Worm (Caenorhabditis elegans) whole organism, late embryonic: ENCODE data around the gene wht-7.

Experiments used
- C08G9.2 ChIP-seq: sonication (generic microtip); optimal IDR thresholded peaks from 2 replicates; lab custom pipeline; 2016; ENCODE audit warnings: mild to moderate bottlenecking, missing genetic modification characterization, moderate library complexity, missing compliant biosample characterization
- C38D4.7 ChIP-seq: fragments of 200-800 bp; sonication (Bioruptor generic); optimal IDR thresholded peaks from 2 replicates; lab custom pipeline; 2018; ENCODE audit warnings: mild to moderate bottlenecking, missing genetic modification characterization, moderate library complexity, missing compliant biosample characterization
- K02D7.2 ChIP-seq: sonication (generic microtip); optimal IDR thresholded peaks from 2 replicates; lab custom pipeline; 2017; ENCODE audit warnings: mild to moderate bottlenecking, missing genetic modification characterization, missing compliant biosample characterization
- T23F11.4 ChIP-seq: fragments of 200-800 bp; sonication (Bioruptor generic); optimal IDR thresholded peaks from 2 replicates; lab custom pipeline; 2018; ENCODE audit warnings: mild to moderate bottlenecking, missing genetic modification characterization, missing compliant biosample characterization
- Y22D7AL.16 ChIP-seq: sonication (generic microtip); optimal IDR thresholded peaks from 2 replicates; lab custom pipeline; 2016; ENCODE audit warnings: missing genetic modification characterization, missing compliant biosample characterization
- ahr-1 ChIP-seq: sonication (generic microtip); optimal IDR thresholded peaks from 2 replicates; lab custom pipeline; 2016; ENCODE audit warnings: missing genetic modification characterization, missing compliant biosample characterization
- ceh-18 ChIP-seq: sonication (generic microtip); optimal IDR thresholded peaks from 2 replicates; lab custom pipeline; 2016; ENCODE audit warnings: missing genetic modification characterization, missing compliant biosample characterization
- ceh-19 ChIP-seq: fragments of 200-800 bp; sonication (Bioruptor generic); optimal IDR thresholded peaks from 2 replicates; lab custom pipeline; 2018; ENCODE audit warnings: mild to moderate bottlenecking, missing genetic modification characterization, missing compliant biosample characterization
- ceh-22 ChIP-seq: sonication (generic microtip); optimal IDR thresholded peaks from 2 replicates; lab custom pipeline; 2017; ENCODE audit warnings: missing biosample characterization, missing genetic modification characterization
- ceh-24 ChIP-seq: sonication (generic microtip); optimal IDR thresholded peaks from 2 replicates; lab custom pipeline; 2016; ENCODE audit warnings: mild to moderate bottlenecking, missing genetic modification characterization, missing compliant biosample characterization
- ceh-31 ChIP-seq: sonication (generic microtip); optimal IDR thresholded peaks from 2 replicates; lab custom pipeline; 2016; ENCODE audit warnings: missing genetic modification characterization, missing compliant biosample characterization
- ceh-48 ChIP-seq: sonication (generic microtip); optimal IDR thresholded peaks from 2 replicates; lab custom pipeline; 2016; ENCODE audit warnings: missing genetic modification characterization, inconsistent platforms, missing compliant biosample characterization
- ceh-6 ChIP-seq: fragments of 200-800 bp; sonication (Bioruptor generic); optimal IDR thresholded peaks from 2 replicates; lab custom pipeline; 2018; ENCODE audit warnings: mild to moderate bottlenecking, missing genetic modification characterization, missing compliant biosample characterization
- che-1 ChIP-seq: sonication (generic microtip); optimal IDR thresholded peaks from 2 replicates; lab custom pipeline; 2016; ENCODE audit warnings: mild to moderate bottlenecking, missing genetic modification characterization, missing compliant biosample characterization
- elt-2 ChIP-seq: sonication (generic microtip); optimal IDR thresholded peaks from 2 replicates; lab custom pipeline; 2016; ENCODE audit warnings: missing genetic modification reagents, missing genetic modification characterization, missing compliant biosample characterization
- eyg-1 ChIP-seq: sonication (generic microtip); optimal IDR thresholded peaks from 2 replicates; lab custom pipeline; 2016; ENCODE audit warnings: missing genotype, missing genetic modification characterization, missing compliant biosample characterization
- fkh-6 ChIP-seq: sonication (generic microtip); optimal IDR thresholded peaks from 2 replicates; lab custom pipeline; 2016; ENCODE audit warnings: missing genetic modification characterization, missing compliant biosample characterization
- gmeb-2 ChIP-seq: sonication (generic microtip); optimal IDR thresholded peaks from 2 replicates; lab custom pipeline; 2016; ENCODE audit warnings: missing genetic modification characterization, inconsistent platforms, missing compliant biosample characterization
- hlh-13 ChIP-seq: fragments of 200-800 bp; sonication (Bioruptor generic); optimal IDR thresholded peaks from 2 replicates; lab custom pipeline; 2018; ENCODE audit warnings: mild to moderate bottlenecking, missing genetic modification characterization, missing compliant biosample characterization
- hlh-30 ChIP-seq: sonication (generic microtip); optimal IDR thresholded peaks from 2 replicates; lab custom pipeline; 2017; ENCODE audit warnings: antibody characterized with exemption, missing genetic modification characterization, missing compliant biosample characterization; ENCODE audit not compliant: insufficient read depth
- lin-11 ChIP-seq: fragments of 200-800 bp; sonication (Bioruptor generic); optimal IDR thresholded peaks from 2 replicates; lab custom pipeline; 2018; ENCODE audit warnings: mild to moderate bottlenecking, missing genetic modification characterization, missing compliant biosample characterization
- odd-2 ChIP-seq: sonication (generic microtip); optimal IDR thresholded peaks from 2 replicates; lab custom pipeline; 2017; ENCODE audit warnings: antibody characterized with exemption, mild to moderate bottlenecking, missing genetic modification characterization, missing compliant biosample characterization
- pag-3 ChIP-seq: sonication (generic microtip); optimal IDR thresholded peaks from 2 replicates; lab custom pipeline; 2016; ENCODE audit warnings: missing compliant biosample characterization, missing genetic modification characterization, borderline replicate concordance
- pat-9 ChIP-seq: fragments of 200-800 bp; sonication (Bioruptor generic); optimal IDR thresholded peaks from 2 replicates; lab custom pipeline; 2018; ENCODE audit warnings: mild to moderate bottlenecking, missing genetic modification characterization, moderate library complexity, missing compliant biosample characterization
- pha-2 ChIP-seq: sonication (generic microtip); optimal IDR thresholded peaks from 2 replicates; lab custom pipeline; 2017; ENCODE audit warnings: mild to moderate bottlenecking, missing genetic modification characterization, missing compliant biosample characterization
- pros-1 ChIP-seq: fragments of 150-350 bp; optimal IDR thresholded peaks from 2 replicates; lab custom pipeline; 2014; ENCODE audit warnings: missing biosample characterization, missing genetic modification reagents, missing genetic modification characterization
- ref-2 ChIP-seq: sonication (generic microtip); optimal IDR thresholded peaks from 2 replicates; lab custom pipeline; 2016; ENCODE audit warnings: missing genetic modification characterization, missing compliant biosample characterization
- sdc-2 ChIP-seq: sonication (generic microtip); optimal IDR thresholded peaks from 2 replicates; lab custom pipeline; 2016; ENCODE audit warnings: missing genotype, missing genetic modification characterization, missing compliant biosample characterization
- sox-4 ChIP-seq: sonication (generic microtip); optimal IDR thresholded peaks from 2 replicates; lab custom pipeline; 2017; ENCODE audit warnings: mild to moderate bottlenecking, missing genetic modification characterization, inconsistent platforms, missing compliant biosample characterization
- tbx-2 ChIP-seq: sonication (generic microtip); optimal IDR thresholded peaks from 2 replicates; lab custom pipeline; 2016; ENCODE audit warnings: missing genetic modification characterization, missing compliant biosample characterization
- ttx-3 ChIP-seq: sonication (generic microtip); optimal IDR thresholded peaks from 2 replicates; lab custom pipeline; 2016; ENCODE audit warnings: missing genetic modification reagents, missing genetic modification characterization, missing compliant biosample characterization
- unc-3 ChIP-seq, 2 experiments: fragments of 200-800 bp in 1 of 2; sonication (Bioruptor generic) in 1 of 2; sonication (generic microtip) in 1 of 2; conservative IDR thresholded peaks in 1 of 2; optimal IDR thresholded peaks in 1 of 2; 2 replicates each; pipeline versions ENCODE4 v1.3.6 to Lab custom; 2016 to 2022; ENCODE audit warnings: missing compliant biosample characterization in 2 of 2, missing genetic modification characterization in 2 of 2, missing genetic modification reagents in 1 of 2
- unc-42 ChIP-seq: sonication (generic microtip); optimal IDR thresholded peaks from 2 replicates; lab custom pipeline; 2016; ENCODE audit warnings: missing genotype, missing genetic modification characterization, missing compliant biosample characterization
- unc-86 ChIP-seq: sonication (generic microtip); optimal IDR thresholded peaks from 2 replicates; lab custom pipeline; 2016; ENCODE audit warnings: missing genetic modification characterization, missing compliant biosample characterization

Gene wht-7

ce11 chrIII:6136178-6136577 lies 13.2 kb downstream of the wht-7 start, which contains the start of gene mvk-1:
Gene mvk-1 (minus strand): TSS chrIII:6136278.
- TF ChIP-seq unc-86 (tag; lab: Kevin White, UChicago) (no peak), ttx-3 (tag; lab: Kevin White, UChicago) (no peak), eyg-1 (tag; lab: Kevin White, UChicago) (no peak), odd-2 (tag; lab: Kevin White, UChicago) (no peak), unc-3 (GFP tag; conservative IDR thresholded peaks at IDR 0.05; lab: Robert Waterston, UW) (no peak), unc-3 (tag; optimal IDR thresholded peaks at IDR 0.05; lab: Kevin White, UChicago) (no peak), ceh-22 (tag; lab: Kevin White, UChicago) (no peak), ahr-1 (tag; lab: Kevin White, UChicago) (no peak), hlh-30 (tag; lab: Kevin White, UChicago) (no peak)

- TF ChIP-seq sdc-2 (tag; lab: Kevin White, UChicago) (peak; percentile 22), ref-2 (tag; lab: Kevin White, UChicago) (peak; percentile 30), unc-42 (tag; lab: Kevin White, UChicago) (peak; percentile 74), pros-1 (no peak), ceh-48 (tag; lab: Kevin White, UChicago) (no peak), ceh-31 (tag; lab: Kevin White, UChicago) (peak; percentile 42), ceh-6 (GFP tag; lab: Kevin White, UChicago) (no peak), tbx-2 (tag; lab: Kevin White, UChicago) (peak; percentile 29), ceh-19 (peak; percentile 10)
- TF ChIP-seq, all 69 proteins: peak for 6
Observed at ce11 chrIII:6135211-6135610, 14.2 kb downstream of the wht-7 start.

ce11 chrIII:6134111-6134510 lies 15.3 kb downstream of the wht-7 start:
- TF ChIP-seq elt-2 (tag; lab: Kevin White, UChicago) (peak; percentile 47), pag-3 (tag; lab: Kevin White, UChicago) (no peak)
- TF ChIP-seq, all 69 proteins: peak for 1

- peak; percentile 59 for TF ChIP-seq ceh-19
- TF ChIP-seq gmeb-2 (tag; lab: Kevin White, UChicago) = peak; percentile 71
- peak; percentile 59 for TF ChIP-seq ceh-6 (GFP tag; lab: Kevin White, UChicago)
- TF ChIP-seq pha-2 (tag; lab: Kevin White, UChicago) = peak; percentile 27
- TF ChIP-seq sox-4 (tag; lab: Kevin White, UChicago) = peak; percentile 60
- TF ChIP-seq ceh-31 (tag; lab: Kevin White, UChicago) = peak; percentile 3
- TF ChIP-seq che-1 = peak; percentile 49
- TF ChIP-seq unc-42 (tag; lab: Kevin White, UChicago) = peak; percentile 34
- TF ChIP-seq hlh-13 (GFP tag; lab: Kevin White, UChicago) = peak; percentile 44
- TF ChIP-seq pat-9 = peak; percentile 65
- TF ChIP-seq lin-11 (tag; lab: Kevin White, UChicago) = peak; percentile 12
- TF ChIP-seq C08G9.2 (tag; lab: Kevin White, UChicago) = peak; percentile 3
- TF ChIP-seq fkh-6 (tag; lab: Kevin White, UChicago) = peak; percentile 7
- TF ChIP-seq K02D7.2 (tag; lab: Kevin White, UChicago) = peak; percentile 67
- TF ChIP-seq ceh-18 = peak; percentile 39
- TF ChIP-seq C38D4.7 (GFP tag; lab: Kevin White, UChicago) = peak; percentile 63
- peak; percentile 5 for TF ChIP-seq Y22D7AL.16 (tag; lab: Kevin White, UChicago)
- TF ChIP-seq ceh-24 (tag; lab: Kevin White, UChicago) = peak; percentile 15
- peak; percentile 49 for TF ChIP-seq tbx-2 (tag; lab: Kevin White, UChicago)
- TF ChIP-seq elt-2 (tag; lab: Kevin White, UChicago) = peak; percentile 54
- peak; percentile 65 for TF ChIP-seq T23F11.4 (GFP tag; lab: Kevin White, UChicago)
Observed at ce11 chrIII:6133389-6133789, 16.0 kb downstream of the wht-7 start.
